Fruit fly (Drosophila melanogaster): ENCODE data around the gene Adi1.

The Adi1 gene

dm6 chr3L:10637819-10638218 lies 25.4 kb upstream of the Adi1 start, which contains the start of gene Cnep1r2 (continued):
- TF ChIP-seq otp (GFP tag; IDR thresholded peaks at IDR 0.05) = peak; percentile 88
- peak; percentile 96 for TF ChIP-seq Chrac-16 (GFP tag; optimal IDR thresholded peaks at IDR 0.05)
- TF ChIP-seq CG3847 (GFP tag; IDR thresholded peaks at IDR 0.05) = peak; percentile 98
- TF ChIP-seq vvl (GFP tag; IDR thresholded peaks at IDR 0.05) = peak; percentile 97
- TF ChIP-seq CG17829 (tag; optimal IDR thresholded peaks at IDR 0.05) = peak; percentile 98
- peak; percentile 70 for TF ChIP-seq Adf1 (GFP tag; IDR thresholded peaks at IDR 0.05)
- TF ChIP-seq CG7786 (GFP tag; optimal IDR thresholded peaks at IDR 0.05) = peak; percentile 68
- TF ChIP-seq CG12155 (GFP tag; optimal IDR thresholded peaks at IDR 0.05) = peak; percentile 91
- peak; percentile 27; the same call in 1 of the 2 replicates for TF ChIP-seq CG13287 (GFP tag; IDR thresholded peaks at IDR 0.05; ENCODE audit: partially characterized antibody)
- peak; percentile 83 for TF ChIP-seq schlank (tag; optimal IDR thresholded peaks at IDR 0.05)
- no peak for TF ChIP-seq p53 (GFP tag; optimal IDR thresholded peaks at IDR 0.05)
- TF ChIP-seq Ets97D (GFP tag; optimal IDR thresholded peaks at IDR 0.05) = peak; percentile 44
- TF ChIP-seq CG34376 (GFP tag; optimal IDR thresholded peaks at IDR 0.05) = peak; percentile 82
- TF ChIP-seq CG2202 (tag; optimal IDR thresholded peaks at IDR 0.05) = peak; percentile 93
- TF ChIP-seq CG1603 (tag; optimal IDR thresholded peaks at IDR 0.05) = no peak
- peak; percentile 95 for TF ChIP-seq CG32767 (GFP tag; IDR thresholded peaks at IDR 0.05)
- peak; percentile 93 for TF ChIP-seq B-H1 (GFP tag; IDR thresholded peaks at IDR 0.05)
- TF ChIP-seq CG10267 (tag; optimal IDR thresholded peaks at IDR 0.05) = peak; percentile 99
- TF ChIP-seq chif (GFP tag; optimal IDR thresholded peaks at IDR 0.05) = peak; percentile 69 to 72
- peak; percentile 97 for TF ChIP-seq croc (GFP tag; conservative IDR thresholded peaks at IDR 0.05)
- peak; percentile 34 for TF ChIP-seq Camta (GFP tag; optimal IDR thresholded peaks at IDR 0.05)
- peak; percentile 96 for TF ChIP-seq Xbp1 (GFP tag; optimal IDR thresholded peaks at IDR 0.05)
- peak; percentile 94 for TF ChIP-seq CG4617 (GFP tag; optimal IDR thresholded peaks at IDR 0.05; ENCODE audit: borderline replicate concordance)
- TF ChIP-seq CG15514 (GFP tag; optimal IDR thresholded peaks at IDR 0.05) = peak; percentile 81
- peak; percentile 85 for TF ChIP-seq CG1529 (GFP tag; optimal IDR thresholded peaks at IDR 0.05)
- peak; percentile 87 for TF ChIP-seq Taf1 (GFP tag; IDR thresholded peaks at IDR 0.05)
- TF ChIP-seq CG6765 (GFP tag; optimal IDR thresholded peaks at IDR 0.05) = peak; percentile 94
- no peak for TF ChIP-seq Dref (GFP tag; IDR thresholded peaks at IDR 0.05)
- TF ChIP-seq wek (GFP tag; optimal IDR thresholded peaks at IDR 0.05) = peak; percentile 8
- peak; percentile 89 for TF ChIP-seq CG8359 (GFP tag; optimal IDR thresholded peaks at IDR 0.05; ENCODE audit: borderline replicate concordance)
- peak; percentile 96 for TF ChIP-seq CG1602 (GFP tag; optimal IDR thresholded peaks at IDR 0.05)
- no peak for TF ChIP-seq CG17186 (GFP tag; optimal IDR thresholded peaks at IDR 0.05)
- TF ChIP-seq CG6683 (GFP tag; optimal IDR thresholded peaks at IDR 0.05) = peak; percentile 89
- peak; percentile 97 for TF ChIP-seq CG10209 (GFP tag; optimal IDR thresholded peaks at IDR 0.05)
- peak; percentile 95 for TF ChIP-seq Fer1 (GFP tag; optimal IDR thresholded peaks at IDR 0.05)
- peak; percentile 87 for TF ChIP-seq tio (GFP tag; optimal IDR thresholded peaks at IDR 0.05)
- peak; percentile 89 for TF ChIP-seq wdn (GFP tag; IDR thresholded peaks at IDR 0.05)
- peak; percentile 96 for TF ChIP-seq CG15601 (tag; optimal IDR thresholded peaks at IDR 0.05)
- TF ChIP-seq z (GFP tag; IDR thresholded peaks at IDR 0.05) = no peak
- TF ChIP-seq CG10654 (GFP tag; optimal IDR thresholded peaks at IDR 0.05) = peak; percentile 92
- peak; percentile 51 for TF ChIP-seq CG9876 (GFP tag; optimal IDR thresholded peaks at IDR 0.05)
- peak; percentile 96 for TF ChIP-seq al (GFP tag; IDR thresholded peaks at IDR 0.05)
- TF ChIP-seq CG12391 (tag; optimal IDR thresholded peaks at IDR 0.05) = peak; percentile 98
- TF ChIP-seq CG30403 (GFP tag; optimal IDR thresholded peaks at IDR 0.05) = peak; percentile 90
- TF ChIP-seq CG1792 (GFP tag; optimal IDR thresholded peaks at IDR 0.05) = peak; percentile 16
- peak; percentile 98 for TF ChIP-seq CG2678 (tag; optimal IDR thresholded peaks at IDR 0.05)
- TF ChIP-seq crp (GFP tag; optimal IDR thresholded peaks at IDR 0.05) = peak in 1 of 2 experiments; percentile 65
- TF ChIP-seq CG7963 (GFP tag; IDR thresholded peaks at IDR 0.05; ENCODE audit: partially characterized antibody) = no peak
- peak; percentile 93 for TF ChIP-seq HmgZ (tag; optimal IDR thresholded peaks at IDR 0.05)
- TF ChIP-seq da (GFP tag; optimal IDR thresholded peaks at IDR 0.05) = no peak
